Fruit fly (Drosophila melanogaster): ENCODE results near the gene CG34447.

Gene CG34447

DNA sequence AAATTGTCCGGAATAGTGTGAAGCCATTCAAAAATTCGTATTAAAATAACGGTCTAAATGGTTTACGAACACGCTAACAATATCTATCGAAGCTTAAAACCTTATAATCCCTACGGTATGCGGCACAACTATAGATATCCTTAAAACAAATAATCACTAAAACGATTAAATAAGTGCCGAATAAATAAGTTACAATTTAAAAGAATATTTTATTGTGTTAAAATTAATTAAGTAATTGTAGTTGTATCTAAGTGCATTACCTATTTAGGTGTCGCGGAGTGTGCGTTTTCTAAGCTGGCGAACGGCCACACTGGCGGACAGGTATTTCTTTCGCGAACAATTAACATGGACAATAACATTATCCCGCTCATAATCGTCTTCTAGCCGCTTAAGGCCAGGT is 39.0 kb downstream of the CG34447 start, which contains the start of gene Eogt (continued):
- TF ChIP-seq Vsx1 (GFP tag; optimal IDR thresholded peaks at IDR 0.05) (no peak), maf-S (GFP tag; optimal IDR thresholded peaks at IDR 0.05) (peak; percentile 71), D (optimal IDR thresholded peaks at IDR 0.05) (no peak), D (GFP tag; optimal IDR thresholded peaks at IDR 0.05) (peak; percentile 85), gt (GFP tag; IDR thresholded peaks at IDR 0.05) (peak; percentile 92), kah (GFP tag; optimal IDR thresholded peaks at IDR 0.05) (peak; percentile 66), cad (GFP tag; optimal IDR thresholded peaks at IDR 0.05) (no peak), eyg (GFP tag; optimal IDR thresholded peaks at IDR 0.05) (no peak), Spps (tag; optimal IDR thresholded peaks at IDR 0.05) (peak; percentile 85), Stat92E (GFP tag; optimal IDR thresholded peaks at IDR 0.05) (peak in 1 of 3 experiments; percentile 79), CG2120 (GFP tag; optimal IDR thresholded peaks at IDR 0.05) (peak; percentile 93), ftz-f1 (GFP tag; optimal IDR thresholded peaks at IDR 0.05) (no peak), grn (GFP tag; optimal IDR thresholded peaks at IDR 0.05) (no peak), danr (GFP tag; IDR thresholded peaks at IDR 0.05) (peak; percentile 95), CG9727 (GFP tag; optimal IDR thresholded peaks at IDR 0.05) (peak; percentile 93), Dip3 (GFP tag; optimal IDR thresholded peaks at IDR 0.05) (peak; percentile 70), CG18262 (tag; optimal IDR thresholded peaks at IDR 0.05) (peak; percentile 93), ems (GFP tag; optimal IDR thresholded peaks at IDR 0.05) (peak; percentile 80), Lpt (GFP tag; optimal IDR thresholded peaks at IDR 0.05) (no peak), cwo (GFP tag; optimal IDR thresholded peaks at IDR 0.05) (peak; percentile 70), CG2199 (GFP tag; IDR thresholded peaks at IDR 0.05) (peak; percentile 96), CG12219 (GFP tag; optimal IDR thresholded peaks at IDR 0.05) (peak; percentile 88), CG8359 (GFP tag; optimal IDR thresholded peaks at IDR 0.05; ENCODE audit: borderline replicate concordance) (no peak), CG15073 (GFP tag; optimal IDR thresholded peaks at IDR 0.05) (peak; percentile 60), Dfd (GFP tag; optimal IDR thresholded peaks at IDR 0.05) (peak in 1 of 2 experiments; percentile 63), CG8388 (GFP tag; optimal IDR thresholded peaks at IDR 0.05) (peak; percentile 94), CG3163 (GFP tag; optimal IDR thresholded peaks at IDR 0.05) (peak; percentile 32), CG7745 (tag; optimal IDR thresholded peaks at IDR 0.05) (no peak), CG4424 (GFP tag; optimal IDR thresholded peaks at IDR 0.05) (peak; percentile 89), trem (tag; optimal IDR thresholded peaks at IDR 0.05) (peak; percentile 90), Med (GFP tag) (peak; percentile 95), CG4360 (GFP tag; IDR thresholded peaks at IDR 0.05) (peak; percentile 75), wor (GFP tag; IDR thresholded peaks at IDR 0.05) (peak; percentile 96), CG11247 (GFP tag; IDR thresholded peaks at IDR 0.05) (peak; percentile 92), fd64A (GFP tag; optimal IDR thresholded peaks at IDR 0.05) (peak; percentile 33), sc (optimal IDR thresholded peaks at IDR 0.05) (no peak), sc (GFP tag; optimal IDR thresholded peaks at IDR 0.05) (peak; percentile 85), Trl (optimal IDR thresholded peaks at IDR 0.05) (no peak), Trl (GFP tag; optimal IDR thresholded peaks at IDR 0.05) (peak; percentile 59), tin (GFP tag; optimal IDR thresholded peaks at IDR 0.05) (peak; percentile 88), Hmx (GFP tag; optimal IDR thresholded peaks at IDR 0.05) (peak; percentile 5), da (GFP tag; optimal IDR thresholded peaks at IDR 0.05) (no peak), Myb (GFP tag; optimal IDR thresholded peaks at IDR 0.05) (peak; percentile 95), scrt (GFP tag; optimal IDR thresholded peaks at IDR 0.05) (peak; percentile 71), schlank (tag; optimal IDR thresholded peaks at IDR 0.05) (peak; percentile 78), CG12104 (GFP tag; optimal IDR thresholded peaks at IDR 0.05) (peak; percentile 84), Ravus (GFP tag; IDR thresholded peaks at IDR 0.05) (peak; percentile 85), Bteb2 (GFP tag; optimal IDR thresholded peaks at IDR 0.05) (peak; percentile 63), CG6272 (GFP tag; IDR thresholded peaks at IDR 0.05) (peak; percentile 95), Opbp (GFP tag; IDR thresholded peaks at IDR 0.05; ENCODE audit: partially characterized antibody) (no peak), Lim3 (GFP tag; IDR thresholded peaks at IDR 0.05) (peak; percentile 84), unpg (GFP tag; optimal IDR thresholded peaks at IDR 0.05) (peak; percentile 97), D19A (tag; optimal IDR thresholded peaks at IDR 0.05) (peak; percentile 86)

Data from whole organism, embryonic.